Worm (Caenorhabditis elegans) whole organism, early embryonic: ENCODE results near the gene exos-9.

Experiments
- B0310.2 ChIP-seq: sonication (generic microtip); optimal IDR thresholded peaks from 2 replicates; lab custom pipeline; 2016; ENCODE audit warnings: mild to moderate bottlenecking, missing genetic modification characterization, missing compliant biosample characterization
- F13C5.2 ChIP-seq: sonication (generic microtip); optimal IDR thresholded peaks from 2 replicates; lab custom pipeline; 2017; ENCODE audit warnings: mild to moderate bottlenecking, missing genetic modification characterization, inconsistent platforms, missing compliant biosample characterization
- aly-1 ChIP-seq: sonication (generic microtip); optimal IDR thresholded peaks from 2 replicates; lab custom pipeline; 2016; ENCODE audit warnings: missing genetic modification characterization, missing compliant biosample characterization
- ama-1 ChIP-seq: fragments of 150-350 bp; optimal IDR thresholded peaks from 2 replicates; lab custom pipeline; 2014
- ceh-13 ChIP-seq: fragments of 200-800 bp; sonication (Bioruptor generic); optimal IDR thresholded peaks from 2 replicates; lab custom pipeline; 2018; ENCODE audit warnings: mild to moderate bottlenecking, missing genetic modification characterization, missing compliant biosample characterization
- ceh-36 ChIP-seq: sonication (generic microtip); optimal IDR thresholded peaks from 2 replicates; lab custom pipeline; 2016; ENCODE audit warnings: missing genetic modification characterization, inconsistent platforms, missing compliant biosample characterization
- ets-7 ChIP-seq: sonication (generic microtip); optimal IDR thresholded peaks from 2 replicates; lab custom pipeline; 2016; ENCODE audit warnings: missing genotype, missing genetic modification characterization, missing compliant biosample characterization
- flt-1 ChIP-seq: fragments of 200-800 bp; sonication (Bioruptor generic); IDR thresholded peaks from 2 replicates; pipeline ENCODE4 v1.3.6; 2022; ENCODE audit warnings: missing genetic modification characterization, missing compliant biosample characterization
- hmbx-1 ChIP-seq: sonication (generic microtip); optimal IDR thresholded peaks from 2 replicates; lab custom pipeline; 2016; ENCODE audit warnings: mild to moderate bottlenecking, missing genetic modification characterization, missing compliant biosample characterization
- hmg-4 ChIP-seq: fragments of 200-800 bp; sonication (Bioruptor generic); optimal IDR thresholded peaks from 2 replicates; lab custom pipeline; 2018; ENCODE audit warnings: mild to moderate bottlenecking, missing genetic modification characterization, missing compliant biosample characterization
- hnd-1 ChIP-seq: sonication (generic microtip); optimal IDR thresholded peaks from 2 replicates; lab custom pipeline; 2016; ENCODE audit warnings: missing genetic modification characterization, missing compliant biosample characterization
- pes-1 ChIP-seq: fragments of 200-800 bp; sonication (Bioruptor generic); IDR thresholded peaks from 2 replicates; pipeline ENCODE4 v1.3.6; 2022; ENCODE audit warnings: missing genetic modification reagents, missing genetic modification characterization, missing compliant biosample characterization
- scrt-1 ChIP-seq: fragments of 200-800 bp; sonication (Bioruptor generic); IDR thresholded peaks from 2 replicates; pipeline ENCODE4 v1.3.6; 2022; ENCODE audit warnings: missing genetic modification characterization, missing compliant biosample characterization
- sea-1 ChIP-seq: fragments of 200-800 bp; sonication (Bioruptor generic); conservative IDR thresholded peaks from 2 replicates; pipeline ENCODE4 v1.3.6; 2022; ENCODE audit warnings: missing genetic modification characterization, missing compliant biosample characterization
- tbx-11 ChIP-seq: fragments of 200-800 bp; sonication (Bioruptor generic); IDR thresholded peaks from 2 replicates; pipeline ENCODE4 v1.3.6; 2022; ENCODE audit warnings: missing genetic modification characterization, missing compliant biosample characterization
- tbx-37 ChIP-seq: fragments of 200-800 bp; sonication (Bioruptor generic); conservative IDR thresholded peaks from 2 replicates; pipeline ENCODE4 v1.3.6; 2022; ENCODE audit warnings: missing genetic modification reagents, missing genetic modification characterization, missing compliant biosample characterization
- tra-4 ChIP-seq: sonication (generic microtip); optimal IDR thresholded peaks from 2 replicates; lab custom pipeline; 2017; ENCODE audit warnings: missing genetic modification characterization, missing compliant biosample characterization

exos-9 gene

ce11 chrIII:7188300-7189052 is 9.4 kb downstream of the exos-9 start, which contains the start of the genes F37C12.21 and F37C12.10:
Gene F37C12.21 (plus strand): TSS chrIII:7188357.
Gene F37C12.10 (minus strand): TSS chrIII:7188384.
- TF ChIP-seq ceh-36 (no peak), F13C5.2 (tag; lab: Kevin White, UChicago) (no peak), B0310.2 (tag; lab: Kevin White, UChicago) (no peak), pes-1 (no peak), tbx-37 (no peak), sea-1 (GFP tag; lab: Robert Waterston, UW) (no peak), hmbx-1 (tag; lab: Kevin White, UChicago) (no peak), hmg-4 (GFP tag; lab: Kevin White, UChicago) (no peak), flt-1 (GFP tag; lab: Robert Waterston, UW) (no peak), ama-1 (lab: Kevin White, UChicago) (no peak), tra-4 (no peak), aly-1 (no peak), ets-7 (tag; lab: Kevin White, UChicago) (no peak), hnd-1 (tag; lab: Kevin White, UChicago) (no peak), ceh-13 (GFP tag; lab: Kevin White, UChicago) (no peak), tbx-11 (no peak), scrt-1 (GFP tag; lab: Robert Waterston, UW) (no peak)

- TF ChIP-seq ceh-13 (GFP tag; lab: Kevin White, UChicago), result no peak
- no peak for TF ChIP-seq tbx-11
- no peak for TF ChIP-seq scrt-1 (GFP tag; lab: Robert Waterston, UW)
- TF ChIP-seq tra-4, result no peak
- no peak for TF ChIP-seq B0310.2 (tag; lab: Kevin White, UChicago)
- TF ChIP-seq ceh-36, result no peak
Observed at ce11 chrIII:7185473-7185872, 12.4 kb downstream of the exos-9 start, which contains the start of gene F37C12.14. Gene F37C12.14 (minus strand): TSS chrIII:7185573.

- TF ChIP-seq hmbx-1 (tag; lab: Kevin White, UChicago), result no peak
- TF ChIP-seq tbx-37, result no peak
- TF ChIP-seq flt-1 (GFP tag; lab: Robert Waterston, UW), result no peak
- TF ChIP-seq F13C5.2 (tag; lab: Kevin White, UChicago), result no peak
- no peak for TF ChIP-seq B0310.2 (tag; lab: Kevin White, UChicago)
- TF ChIP-seq tbx-11, result no peak
- no peak for TF ChIP-seq hnd-1 (tag; lab: Kevin White, UChicago)
- TF ChIP-seq ceh-36, result no peak
- no peak for TF ChIP-seq aly-1
- no peak for TF ChIP-seq ama-1 (lab: Kevin White, UChicago)
- TF ChIP-seq ceh-13 (GFP tag; lab: Kevin White, UChicago), result no peak
- TF ChIP-seq tra-4, result no peak
- no peak for TF ChIP-seq pes-1
- TF ChIP-seq hmg-4 (GFP tag; lab: Kevin White, UChicago), result no peak
- TF ChIP-seq scrt-1 (GFP tag; lab: Robert Waterston, UW), result no peak
- no peak for TF ChIP-seq ets-7 (tag; lab: Kevin White, UChicago)
- no peak for TF ChIP-seq sea-1 (GFP tag; lab: Robert Waterston, UW)
Observed at ce11 chrIII:7184022-7184421, 13.9 kb downstream of the exos-9 start, which contains the start of gene yju-2. Gene yju-2 (plus strand): TSS chrIII:7184336.

ce11 chrIII:7181822-7182221 is 16.1 kb downstream of the exos-9 start, which contains the start of gene epg-4:
Gene epg-4 (plus strand): TSS chrIII:7182167.
- TF ChIP-seq F13C5.2 (tag; lab: Kevin White, UChicago) (peak; percentile 38), ets-7 (tag; lab: Kevin White, UChicago) (no peak)

ce11 chrIII:7180613-7181012 is 17.3 kb downstream of the exos-9 start, which contains the start of gene ndab-2:
Gene ndab-2 (plus strand): TSS chrIII:7180752.
- TF ChIP-seq hnd-1 (tag; lab: Kevin White, UChicago) (no peak), scrt-1 (GFP tag; lab: Robert Waterston, UW) (no peak), B0310.2 (tag; lab: Kevin White, UChicago) (no peak), aly-1 (no peak), pes-1 (no peak), sea-1 (GFP tag; lab: Robert Waterston, UW) (no peak), ama-1 (lab: Kevin White, UChicago) (no peak), ceh-13 (GFP tag; lab: Kevin White, UChicago) (no peak), tbx-11 (no peak), tbx-37 (no peak), hmbx-1 (tag; lab: Kevin White, UChicago) (no peak), tra-4 (no peak), ets-7 (tag; lab: Kevin White, UChicago) (no peak), hmg-4 (GFP tag; lab: Kevin White, UChicago) (no peak), ceh-36 (no peak), flt-1 (GFP tag; lab: Robert Waterston, UW) (no peak), F13C5.2 (tag; lab: Kevin White, UChicago) (no peak)

ce11 chrIII:7179538-7180301 is 18.2 kb downstream of the exos-9 start, which contains the start of the genes rps-14 and rpl-36:
Gene rps-14 (minus strand): TSS chrIII:7179588.
Gene rpl-36 (plus strand): TSS chrIII:7180251.
- TF ChIP-seq ceh-36 (no peak), ceh-13 (GFP tag; lab: Kevin White, UChicago) (no peak), B0310.2 (tag; lab: Kevin White, UChicago) (no peak), F13C5.2 (tag; lab: Kevin White, UChicago) (peak; percentile 71)

- TF ChIP-seq ceh-36 (no peak), ets-7 (tag; lab: Kevin White, UChicago) (no peak), pes-1 (no peak), tra-4 (no peak), flt-1 (GFP tag; lab: Robert Waterston, UW) (no peak), ama-1 (lab: Kevin White, UChicago) (no peak), ceh-13 (GFP tag; lab: Kevin White, UChicago) (no peak), scrt-1 (GFP tag; lab: Robert Waterston, UW) (no peak), aly-1 (no peak), sea-1 (GFP tag; lab: Robert Waterston, UW) (no peak), hmg-4 (GFP tag; lab: Kevin White, UChicago) (no peak), tbx-11 (no peak), hmbx-1 (tag; lab: Kevin White, UChicago) (no peak), hnd-1 (tag; lab: Kevin White, UChicago) (no peak), tbx-37 (no peak)
Observed at ce11 chrIII:7178497-7178896, 19.4 kb downstream of the exos-9 start.
